Worm (Caenorhabditis elegans) whole organism, L1 larva: ENCODE data around the gene M151.2.

Source experiments
- C04F5.9 ChIP-seq: sonication (generic microtip); optimal IDR thresholded peaks from 2 replicates; lab custom pipeline; 2016; ENCODE audit warnings: missing genetic modification characterization, missing compliant biosample characterization
- C16A3.4 ChIP-seq: fragments of 150-350 bp; optimal IDR thresholded peaks from 2 replicates; lab custom pipeline; 2014; ENCODE audit warnings: missing biosample characterization, missing genetic modification characterization
- F16B12.6 ChIP-seq: fragments of 150-350 bp; optimal IDR thresholded peaks from 2 replicates; lab custom pipeline; 2014; ENCODE audit warnings: missing biosample characterization, missing genetic modification characterization
- Y116A8C.19 ChIP-seq: sonication (generic microtip); optimal IDR thresholded peaks from 2 replicates; lab custom pipeline; 2016; ENCODE audit warnings: missing compliant biosample characterization, missing genetic modification characterization, borderline replicate concordance
- ama-1 ChIP-seq: fragments of 150-350 bp; optimal IDR thresholded peaks from 2 replicates; lab custom pipeline; 2014
- blmp-1 ChIP-seq: fragments of 150-350 bp; optimal IDR thresholded peaks from 2 replicates; lab custom pipeline; 2014; ENCODE audit warnings: missing biosample characterization, missing genetic modification characterization
- ceh-63 ChIP-seq: fragments of 200-800 bp; sonication (Bioruptor generic); optimal IDR thresholded peaks from 2 replicates; lab custom pipeline; 2018; ENCODE audit warnings: mild to moderate bottlenecking, missing genetic modification characterization, missing compliant biosample characterization
- egl-27 ChIP-seq, 2 experiments: fragments of 150-350 bp in 1 of 2; sonication (generic microtip); optimal IDR thresholded peaks; 3 replicates each; lab custom pipeline; 2017 to 2018; ENCODE audit warnings: missing biosample characterization in 2 of 2, missing genetic modification characterization in 2 of 2, missing genetic modification reagents in 2 of 2
- elt-2 ChIP-seq: sonication (generic microtip); optimal IDR thresholded peaks from 2 replicates; lab custom pipeline; 2016; ENCODE audit warnings: missing genetic modification characterization, mild to moderate bottlenecking, inconsistent platforms, missing compliant biosample characterization, missing genetic modification reagents
- elt-3 ChIP-seq, 6 experiments: fragments of 150-350 bp in 1 of 6; sonication (generic microtip); optimal IDR thresholded peaks; 2 replicates each; lab custom pipeline; 2017 to 2018; ENCODE audit warnings: missing biosample characterization in 6 of 6, missing genetic modification characterization in 6 of 6, inconsistent platforms in 1 of 6
- fkh-10 ChIP-seq: sonication (generic microtip); optimal IDR thresholded peaks from 2 replicates; lab custom pipeline; 2017; ENCODE audit warnings: missing biosample characterization, missing genetic modification reagents, missing genetic modification characterization
- fkh-8 ChIP-seq: sonication (generic microtip); optimal IDR thresholded peaks from 2 replicates; lab custom pipeline; 2016; ENCODE audit warnings: mild to moderate bottlenecking, missing genetic modification characterization, missing compliant biosample characterization
- fos-1 ChIP-seq: fragments of 150-350 bp; optimal IDR thresholded peaks from 2 replicates; lab custom pipeline; 2014; ENCODE audit warnings: missing biosample characterization, missing genetic modification characterization
- hlh-4 ChIP-seq: sonication (generic microtip); optimal IDR thresholded peaks from 2 replicates; lab custom pipeline; 2016; ENCODE audit warnings: mild to moderate bottlenecking, missing genetic modification characterization, missing compliant biosample characterization
- hpl-2 ChIP-seq: fragments of 150-350 bp; optimal IDR thresholded peaks from 2 replicates; lab custom pipeline; 2014; ENCODE audit warnings: missing biosample characterization, missing genetic modification reagents, missing genetic modification characterization
- jun-1 ChIP-seq: fragments of 150-350 bp; optimal IDR thresholded peaks from 2 replicates; lab custom pipeline; 2014; ENCODE audit warnings: missing biosample characterization, missing genetic modification reagents, missing genetic modification characterization
- lin-15B ChIP-seq: fragments of 150-350 bp; sonication (generic microtip); optimal IDR thresholded peaks from 3 replicates; lab custom pipeline; 2014; ENCODE audit warnings: missing biosample characterization, missing genetic modification characterization
- lir-3 ChIP-seq: sonication (generic microtip); optimal IDR thresholded peaks from 2 replicates; lab custom pipeline; 2016; ENCODE audit warnings: mild to moderate bottlenecking, missing genetic modification characterization, moderate library complexity, missing compliant biosample characterization; ENCODE audit not compliant: poor library complexity
- mdl-1 ChIP-seq, 2 experiments: fragments of 150-350 bp; optimal IDR thresholded peaks; 2 replicates each; lab custom pipeline; 2014 to 2017; ENCODE audit warnings: missing biosample characterization in 2 of 2, missing genetic modification characterization in 2 of 2, inconsistent platforms in 1 of 2
- mef-2 ChIP-seq: fragments of 150-350 bp; optimal IDR thresholded peaks from 2 replicates; lab custom pipeline; 2014; ENCODE audit warnings: missing biosample characterization, missing genetic modification characterization
- mep-1 ChIP-seq: fragments of 150-350 bp; optimal IDR thresholded peaks from 2 replicates; lab custom pipeline; 2014; ENCODE audit warnings: missing biosample characterization, missing genetic modification characterization
- nhr-11 ChIP-seq: fragments of 150-350 bp; optimal IDR thresholded peaks from 2 replicates; lab custom pipeline; 2014; ENCODE audit warnings: missing biosample characterization, missing genetic modification characterization
- nhr-12 ChIP-seq: sonication (generic microtip); optimal IDR thresholded peaks from 2 replicates; lab custom pipeline; 2017; ENCODE audit warnings: missing biosample characterization, missing genetic modification characterization
- nhr-19 ChIP-seq: fragments of 200-800 bp; sonication (Bioruptor generic); conservative IDR thresholded peaks from 2 replicates; pipeline ENCODE4 v1.3.6; 2022; ENCODE audit warnings: missing genetic modification characterization, missing compliant biosample characterization
- nhr-20 ChIP-seq: sonication (generic microtip); optimal IDR thresholded peaks from 2 replicates; lab custom pipeline; 2016; ENCODE audit warnings: mild to moderate bottlenecking, missing genetic modification characterization, missing compliant biosample characterization
- nhr-71 ChIP-seq: sonication (generic microtip); optimal IDR thresholded peaks from 2 replicates; lab custom pipeline; 2016; ENCODE audit warnings: mild to moderate bottlenecking, missing genetic modification characterization, moderate library complexity, missing compliant biosample characterization
- nhr-76 ChIP-seq: sonication (generic microtip); optimal IDR thresholded peaks from 2 replicates; lab custom pipeline; 2017; ENCODE audit warnings: missing biosample characterization, missing genetic modification characterization
- nhr-84 ChIP-seq: sonication (generic microtip); optimal IDR thresholded peaks from 2 replicates; lab custom pipeline; 2017; ENCODE audit warnings: missing biosample characterization, missing genetic modification characterization
- nhr-85 ChIP-seq: sonication (generic microtip); peaks from one replicate; lab custom pipeline; 2016; ENCODE audit warnings: missing genetic modification characterization, inconsistent platforms, missing compliant biosample characterization
- pax-3 ChIP-seq: fragments of 200-800 bp; sonication (Bioruptor generic); optimal IDR thresholded peaks from 2 replicates; lab custom pipeline; 2018; ENCODE audit warnings: mild to moderate bottlenecking, missing genetic modification characterization, moderate library complexity, missing compliant biosample characterization
- sptf-1 ChIP-seq: fragments of 150-350 bp; optimal IDR thresholded peaks from 2 replicates; lab custom pipeline; 2014; ENCODE audit warnings: missing biosample characterization, missing genetic modification characterization
- sup-37 ChIP-seq: fragments of 200-800 bp; sonication (Bioruptor generic); optimal IDR thresholded peaks from 2 replicates; lab custom pipeline; 2018; ENCODE audit warnings: mild to moderate bottlenecking, missing genetic modification characterization, missing compliant biosample characterization
- unc-30 ChIP-seq: sonication (generic microtip); optimal IDR thresholded peaks from 2 replicates; lab custom pipeline; 2017; ENCODE audit warnings: missing biosample characterization, missing genetic modification characterization
- vab-15 ChIP-seq: sonication (generic microtip); optimal IDR thresholded peaks from 2 replicates; lab custom pipeline; 2017; ENCODE audit warnings: missing genotype, mild to moderate bottlenecking, missing genetic modification characterization, missing compliant biosample characterization
- zag-1 ChIP-seq: fragments of 150-350 bp; optimal IDR thresholded peaks from 2 replicates; lab custom pipeline; 2014; ENCODE audit warnings: missing biosample characterization, missing genetic modification characterization
- ztf-11 ChIP-seq, 2 experiments: sonication (generic microtip); optimal IDR thresholded peaks; 2 replicates each; lab custom pipeline; 2016 to 2017; ENCODE audit warnings: missing genetic modification characterization in 2 of 2, missing biosample characterization in 1 of 2, missing compliant biosample characterization in 1 of 2

The M151.2 gene

ce11 chrII:3630810-3631209 lies at the start of gene M151.2:
TSS of gene M151.2 (plus strand) at chrII:3631110.
- TF ChIP-seq egl-27 (tag; optimal IDR thresholded peaks at IDR 0.05; lab: Kevin White, UChicago) = no peak
- TF ChIP-seq hlh-4 (tag; lab: Kevin White, UChicago) = no peak
- TF ChIP-seq unc-30 (tag; lab: Kevin White, UChicago) = no peak
- no peak for TF ChIP-seq nhr-12 (tag; lab: Kevin White, UChicago)
- TF ChIP-seq sup-37 = no peak
- no peak for TF ChIP-seq ztf-11 (tag; optimal IDR thresholded peaks at IDR 0.05; lab: Kevin White, UChicago)
- TF ChIP-seq ama-1 (lab: Kevin White, UChicago) = no peak
- TF ChIP-seq Y116A8C.19 = no peak

- no peak for TF ChIP-seq mef-2 (tag; lab: Kevin White, UChicago)
- TF ChIP-seq jun-1 (tag; lab: Kevin White, UChicago) = no peak
- TF ChIP-seq nhr-85 (tag; lab: Kevin White, UChicago) = no peak
- TF ChIP-seq mep-1 = no peak
- no peak for TF ChIP-seq nhr-11 (tag; lab: Kevin White, UChicago)
- no peak for TF ChIP-seq fkh-10
- TF ChIP-seq C04F5.9 = no peak
- no peak for TF ChIP-seq ama-1 (lab: Kevin White, UChicago)
- no peak for TF ChIP-seq blmp-1
- no peak for TF ChIP-seq ztf-11 (tag; optimal IDR thresholded peaks at IDR 0.05; lab: Kevin White, UChicago)
- TF ChIP-seq nhr-20 (tag; lab: Kevin White, UChicago) = no peak
- no peak for TF ChIP-seq sptf-1 (tag; lab: Kevin White, UChicago)
- TF ChIP-seq hpl-2 = no peak
- no peak for TF ChIP-seq ceh-63 (GFP tag; lab: Kevin White, UChicago)
- TF ChIP-seq elt-3 (tag; optimal IDR thresholded peaks at IDR 0.05; lab: Kevin White, UChicago) = no peak
- TF ChIP-seq pax-3 = no peak
- no peak for TF ChIP-seq lin-15B (tag; lab: Kevin White, UChicago)
- no peak for TF ChIP-seq fos-1 (tag; lab: Kevin White, UChicago)
- TF ChIP-seq mdl-1 (tag; optimal IDR thresholded peaks at IDR 0.05; lab: Kevin White, UChicago) = no peak
These were observed 49.2 kb upstream of the M151.2 start, which contains the start of gene srh-59 for ce11 chrII:3581752-3582151. TSS of gene srh-59 (plus strand) at chrII:3582052.

DNA sequence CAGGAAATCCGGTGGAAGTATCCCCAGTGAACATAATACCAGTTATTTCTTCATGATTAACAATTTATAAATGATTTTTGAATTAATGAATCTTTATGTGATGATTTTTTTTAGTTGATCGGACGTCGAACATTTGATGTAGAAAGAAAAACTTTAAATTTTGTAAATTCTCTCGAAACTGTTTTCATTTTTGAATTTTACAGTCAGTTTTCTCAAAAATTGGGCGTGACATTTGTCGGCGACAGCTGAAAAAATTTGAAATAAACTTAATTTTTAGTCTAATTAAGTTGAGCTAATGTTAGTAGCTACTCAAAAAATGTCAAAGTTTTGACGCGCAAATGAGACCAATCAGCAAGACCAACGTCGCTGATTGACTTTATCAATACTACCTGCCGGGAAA lies 47.5 kb upstream of the M151.2 start, which contains the start of gene srh-60:
TSS of gene srh-60 (plus strand) at position 301 of the 400 bp plus-strand sequence.
- TF ChIP-seq nhr-20 (tag; lab: Kevin White, UChicago) (no peak), C16A3.4 (tag; lab: Kevin White, UChicago) (no peak), nhr-84 (tag; lab: Kevin White, UChicago) (no peak)

ce11 chrII:3595339-3595738 lies 35.6 kb upstream of the M151.2 start, which contains the start of gene Y49F6A.12:
TSS of gene Y49F6A.12 (plus strand) at chrII:3595639.
- TF ChIP-seq mef-2 (tag; lab: Kevin White, UChicago) (no peak), nhr-84 (tag; lab: Kevin White, UChicago) (no peak), zag-1 (tag; lab: Kevin White, UChicago) (no peak), nhr-76 (no peak), C04F5.9 (no peak), jun-1 (tag; lab: Kevin White, UChicago) (no peak)

DNA sequence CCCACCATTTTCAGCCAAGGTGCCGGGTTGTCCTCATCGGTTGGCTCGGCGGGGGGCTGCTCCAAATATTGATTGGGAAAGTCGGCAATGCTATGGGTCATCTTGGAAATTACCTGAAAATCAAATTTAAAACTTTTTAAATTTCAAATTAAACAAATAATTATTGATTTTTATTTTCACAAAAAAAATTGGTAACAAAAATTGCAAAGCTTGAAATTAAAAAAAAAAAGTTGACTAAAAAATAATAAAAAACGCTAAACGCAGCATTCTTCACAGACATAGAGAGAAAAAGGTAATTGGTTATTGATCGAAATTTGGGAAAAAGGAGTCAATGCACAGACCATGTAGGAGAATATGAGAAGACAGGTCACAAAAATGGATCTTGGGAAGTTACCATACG lies 32.2 kb upstream of the M151.2 start, which contains the start of gene Y49F6A.11:
TSS of gene Y49F6A.11 (minus strand) at position 101 of the 400 bp plus-strand sequence.
- no peak for TF ChIP-seq fkh-8 (tag; lab: Kevin White, UChicago)
- TF ChIP-seq F16B12.6 (tag; lab: Kevin White, UChicago) = no peak
- TF ChIP-seq elt-2 (tag; lab: Kevin White, UChicago) = no peak
- no peak for TF ChIP-seq fos-1 (tag; lab: Kevin White, UChicago)
- TF ChIP-seq vab-15 (tag; lab: Kevin White, UChicago) = no peak
- no peak for TF ChIP-seq sptf-1 (tag; lab: Kevin White, UChicago)
- TF ChIP-seq mef-2 (tag; lab: Kevin White, UChicago) = no peak
- no peak for TF ChIP-seq nhr-19
- no peak for TF ChIP-seq ztf-11 (tag; optimal IDR thresholded peaks at IDR 0.05; lab: Kevin White, UChicago)
- TF ChIP-seq sup-37 = no peak
- no peak for TF ChIP-seq nhr-71
- no peak for TF ChIP-seq lir-3
